Worm (Caenorhabditis elegans) whole organism, dauer: ENCODE data around the gene got-1.2.
"Not testable (repeated sequence)": the region's sequence is repeated elsewhere in the genome, so short reads cannot be mapped to it uniquely, and the experiment has no call there.

ENCODE experiments used
- unc-62 ChIP-seq: sonication (generic microtip); optimal IDR thresholded peaks from 2 replicates; lab custom pipeline; 2017; ENCODE audit warnings: missing biosample characterization, missing genetic modification reagents, missing genetic modification characterization

got-1.2 gene

DNA sequence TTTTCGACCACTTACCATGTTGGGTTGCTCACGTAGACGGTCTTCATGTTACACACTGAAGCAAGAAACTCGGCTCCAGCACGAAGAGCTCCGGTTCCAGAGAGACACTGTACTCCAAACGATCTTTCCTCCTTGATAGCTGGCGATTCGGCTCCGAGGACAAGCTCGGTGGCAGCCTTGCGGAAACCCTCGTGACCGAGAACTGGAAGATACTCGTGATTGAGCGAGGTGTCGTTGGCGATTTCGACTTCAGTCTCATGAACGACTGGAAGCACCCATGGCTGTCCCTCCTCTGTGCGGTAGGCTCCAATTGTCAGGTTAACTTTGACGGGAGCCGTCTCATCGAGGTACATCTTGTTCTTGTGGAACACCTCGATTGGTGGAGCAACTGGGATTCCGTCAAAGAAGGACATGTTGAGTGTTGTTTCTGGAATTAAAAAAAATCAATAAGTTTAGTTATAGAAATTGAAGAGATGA is at the start of gene got-1.2:
Gene got-1.2 (minus strand): TSS at position 427 of the 477 bp plus-strand sequence.
- no peak for TF ChIP-seq unc-62 (GFP tag; lab: Kevin White, UChicago)

DNA sequence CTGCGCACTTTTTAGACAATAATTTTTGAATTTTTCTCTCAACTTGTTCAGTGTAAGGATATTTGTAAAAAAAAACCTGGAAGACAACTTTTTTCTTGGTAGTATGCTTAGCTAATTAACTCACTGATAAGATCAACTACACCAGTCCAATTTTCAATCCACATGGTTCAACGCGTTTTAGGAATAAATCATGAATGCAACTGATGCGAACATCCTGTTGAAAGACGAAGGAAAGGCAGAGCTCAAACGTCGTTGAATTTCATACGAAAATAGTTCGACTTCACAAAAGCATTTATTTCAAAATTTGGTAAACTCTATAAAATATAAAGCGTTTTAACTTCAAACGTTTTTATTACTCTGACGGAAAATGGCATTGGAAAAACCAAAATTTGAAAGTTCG is 47.8 kb upstream of the got-1.2 start, which contains the start of gene dyla-1:
Gene dyla-1 (plus strand): TSS at position 301 of the 400 bp plus-strand sequence.
- TF ChIP-seq unc-62 (GFP tag; lab: Kevin White, UChicago) = no peak

DNA sequence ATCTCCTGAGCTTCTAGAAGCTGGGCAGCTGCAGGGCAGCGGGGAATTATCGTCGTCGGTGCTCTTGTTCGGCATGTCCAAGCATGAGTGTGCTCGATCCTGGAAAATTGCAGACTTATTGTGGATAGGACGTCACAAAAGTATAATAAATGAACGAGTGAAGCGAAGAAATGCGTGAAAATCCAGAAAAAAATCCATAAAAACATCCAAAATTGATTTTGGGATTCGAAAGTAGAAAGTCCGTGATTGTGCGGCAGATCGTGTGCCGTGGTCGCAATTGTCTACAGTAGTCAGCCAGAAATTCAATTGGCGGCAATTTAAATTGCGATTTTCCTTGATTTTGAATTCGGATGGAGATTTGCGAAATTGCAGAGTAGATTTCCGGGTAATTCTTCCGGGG is 43.4 kb upstream of the got-1.2 start, which contains the start of gene F41G4.7:
Gene F41G4.7 (minus strand): TSS at position 101 of the 400 bp plus-strand sequence.
- TF ChIP-seq unc-62 (GFP tag; lab: Kevin White, UChicago) = no peak

DNA sequence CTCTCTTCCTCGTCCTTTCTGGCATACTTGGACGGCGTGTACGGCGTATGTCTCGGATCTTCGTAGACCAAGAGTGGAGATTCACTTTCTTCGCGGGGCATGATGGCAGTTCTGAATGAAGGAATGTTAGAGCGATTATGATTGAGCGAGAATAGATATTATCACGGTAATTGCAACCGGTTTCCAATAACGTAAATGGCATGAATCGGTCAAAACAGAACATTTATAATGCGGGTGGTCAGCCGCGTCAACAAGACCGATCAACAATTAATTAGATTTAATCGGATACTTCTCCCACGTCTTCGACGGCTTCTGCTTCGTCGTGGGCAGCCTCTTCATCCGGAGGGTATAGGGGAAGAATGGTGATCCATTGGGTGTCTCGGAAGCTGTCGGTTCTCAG is 41.8 kb upstream of the got-1.2 start, which contains the start of gene F41G4.13:
Gene F41G4.13 (minus strand): TSS at position 101 of the 400 bp plus-strand sequence.
- not testable (repeated sequence) for TF ChIP-seq unc-62 (GFP tag; lab: Kevin White, UChicago)

DNA sequence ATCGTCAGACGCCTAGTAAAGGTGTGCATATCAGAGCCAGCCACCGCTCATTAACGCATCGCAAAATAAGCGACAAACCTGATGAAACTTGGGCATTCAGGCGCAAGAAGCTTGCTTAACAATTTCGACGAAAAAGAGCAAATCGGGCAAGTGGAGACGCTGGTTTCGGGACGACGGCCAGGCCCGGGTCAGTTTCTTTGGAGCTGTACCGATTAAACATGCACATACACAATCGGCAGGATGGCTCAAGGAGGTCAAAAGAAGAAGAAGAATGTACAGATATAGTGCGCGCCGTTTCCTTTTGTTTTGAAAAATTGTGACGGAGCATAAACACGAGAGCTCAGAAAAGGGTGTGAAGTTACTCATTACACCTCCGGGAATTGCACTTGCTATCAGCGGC is 33.6 kb upstream of the got-1.2 start:
- no peak for TF ChIP-seq unc-62 (GFP tag; lab: Kevin White, UChicago)

DNA sequence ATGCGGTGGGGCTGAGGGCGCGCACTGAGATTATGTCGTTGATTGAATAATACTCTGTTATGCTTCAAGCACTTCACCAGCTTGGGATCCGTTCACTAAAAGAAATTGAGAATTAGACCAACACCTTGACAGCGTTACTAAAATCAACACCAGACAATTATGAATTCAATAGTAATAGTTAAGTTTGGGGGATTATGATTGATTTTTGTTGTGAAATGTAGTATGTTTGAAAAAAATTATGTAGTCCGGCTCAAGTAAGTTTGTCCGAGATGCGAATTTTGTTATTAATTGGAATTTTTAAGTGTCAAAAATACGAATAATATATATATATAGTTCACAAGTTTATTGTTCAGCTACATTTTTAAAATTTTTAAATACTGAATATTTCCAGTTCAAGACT is 32.4 kb upstream of the got-1.2 start, which contains the start of gene sto-5:
Gene sto-5 (minus strand): TSS at position 101 of the 400 bp plus-strand sequence.
- TF ChIP-seq unc-62 (GFP tag; lab: Kevin White, UChicago) = no peak

DNA sequence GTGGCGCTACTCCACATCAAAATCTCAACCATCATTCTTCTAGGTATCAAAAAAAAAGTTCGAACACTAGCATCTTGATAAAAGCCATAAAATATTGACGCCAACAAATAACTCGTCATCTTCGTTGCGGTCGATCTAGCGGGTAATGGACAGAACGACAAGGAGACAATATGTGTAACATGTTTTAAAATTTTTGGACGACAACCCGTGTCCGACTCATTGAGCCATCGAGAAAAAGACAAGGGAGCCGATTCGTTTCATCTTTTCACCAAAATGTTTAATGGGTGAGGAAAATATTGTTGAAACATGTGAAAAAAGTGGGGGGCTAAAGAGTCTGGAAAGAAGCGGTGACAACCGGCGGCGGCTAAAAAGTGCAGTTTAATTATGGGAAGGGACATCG is 28.6 kb upstream of the got-1.2 start:
- no peak for TF ChIP-seq unc-62 (GFP tag; lab: Kevin White, UChicago)

DNA sequence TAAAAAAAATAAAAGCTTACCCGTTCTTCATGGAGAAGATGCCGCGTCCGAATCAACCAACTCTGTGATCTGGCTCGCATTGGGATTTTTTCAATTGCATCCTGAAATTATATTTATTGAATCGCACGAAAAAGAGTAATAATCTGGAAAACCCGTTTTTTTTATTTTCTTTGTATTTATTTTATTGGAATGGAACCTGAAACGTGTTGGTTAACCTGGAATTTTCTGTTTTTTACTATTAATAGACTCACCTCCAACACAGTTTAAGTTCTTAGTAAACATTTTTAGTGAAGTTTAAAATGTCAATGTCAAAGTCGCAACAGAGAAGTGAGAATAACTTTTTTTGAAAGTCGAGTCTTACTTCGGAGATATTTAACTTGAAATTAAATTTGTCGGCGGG is 25.3 kb upstream of the got-1.2 start:
- no peak for TF ChIP-seq unc-62 (GFP tag; lab: Kevin White, UChicago)

DNA sequence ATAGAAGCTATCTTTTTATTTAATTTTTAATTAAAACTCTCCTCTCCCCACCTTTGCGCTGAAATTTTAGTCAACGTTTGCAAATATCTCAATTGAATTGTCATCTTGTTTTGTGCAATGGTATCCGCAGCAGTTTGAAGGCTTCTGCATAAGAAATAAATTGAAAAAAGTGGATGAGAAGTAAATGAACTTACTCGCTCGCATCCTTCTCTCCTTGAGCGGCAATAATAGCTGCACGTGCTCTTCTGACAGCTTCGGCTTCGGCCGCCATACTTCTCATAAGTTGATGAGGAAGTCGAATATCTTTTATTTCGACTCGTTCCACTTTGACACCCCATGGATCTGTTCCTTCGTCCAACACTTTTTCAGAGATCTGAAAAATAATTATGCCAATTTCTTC is 23.9 kb upstream of the got-1.2 start:
- no peak for TF ChIP-seq unc-62 (GFP tag; lab: Kevin White, UChicago)

DNA sequence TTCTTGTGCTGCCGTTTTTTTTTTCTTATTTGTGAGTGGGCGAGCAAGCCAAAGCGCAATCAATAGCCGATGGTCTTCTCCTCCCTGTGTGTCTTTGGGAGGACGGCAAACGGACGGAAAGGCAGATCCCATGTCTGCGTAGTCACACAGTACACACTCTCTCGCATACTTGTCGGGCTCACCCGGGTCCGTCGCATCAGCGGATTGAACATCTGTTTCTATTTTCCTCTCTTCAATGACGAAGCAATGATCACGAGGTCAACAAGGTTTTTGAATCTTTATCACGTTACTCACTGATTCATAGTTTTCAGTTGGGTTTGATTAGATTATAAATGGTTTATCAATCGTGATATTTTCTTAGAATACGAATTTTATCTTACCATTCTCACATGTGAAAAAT is 22.6 kb upstream of the got-1.2 start:
- no peak for TF ChIP-seq unc-62 (GFP tag; lab: Kevin White, UChicago)

DNA sequence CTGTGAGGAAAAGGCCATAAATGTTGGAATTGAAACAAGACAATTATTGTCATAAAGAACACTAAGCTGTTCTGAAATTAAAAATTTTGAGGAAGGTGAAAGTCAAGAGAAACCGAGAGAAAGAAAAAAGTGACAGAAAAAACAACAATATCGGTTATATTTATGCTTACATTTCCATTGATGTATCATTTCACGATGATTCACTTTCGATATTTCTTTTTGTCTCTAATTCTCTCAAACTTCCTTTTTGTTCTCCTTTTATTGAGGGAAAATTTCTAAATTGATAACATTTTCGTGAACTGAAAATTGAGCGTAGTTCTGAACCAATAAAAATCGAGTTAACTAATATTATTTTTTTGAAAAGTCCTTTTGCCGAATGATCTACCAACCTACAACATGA is 22.0 kb upstream of the got-1.2 start:
- no peak for TF ChIP-seq unc-62 (GFP tag; lab: Kevin White, UChicago)

DNA sequence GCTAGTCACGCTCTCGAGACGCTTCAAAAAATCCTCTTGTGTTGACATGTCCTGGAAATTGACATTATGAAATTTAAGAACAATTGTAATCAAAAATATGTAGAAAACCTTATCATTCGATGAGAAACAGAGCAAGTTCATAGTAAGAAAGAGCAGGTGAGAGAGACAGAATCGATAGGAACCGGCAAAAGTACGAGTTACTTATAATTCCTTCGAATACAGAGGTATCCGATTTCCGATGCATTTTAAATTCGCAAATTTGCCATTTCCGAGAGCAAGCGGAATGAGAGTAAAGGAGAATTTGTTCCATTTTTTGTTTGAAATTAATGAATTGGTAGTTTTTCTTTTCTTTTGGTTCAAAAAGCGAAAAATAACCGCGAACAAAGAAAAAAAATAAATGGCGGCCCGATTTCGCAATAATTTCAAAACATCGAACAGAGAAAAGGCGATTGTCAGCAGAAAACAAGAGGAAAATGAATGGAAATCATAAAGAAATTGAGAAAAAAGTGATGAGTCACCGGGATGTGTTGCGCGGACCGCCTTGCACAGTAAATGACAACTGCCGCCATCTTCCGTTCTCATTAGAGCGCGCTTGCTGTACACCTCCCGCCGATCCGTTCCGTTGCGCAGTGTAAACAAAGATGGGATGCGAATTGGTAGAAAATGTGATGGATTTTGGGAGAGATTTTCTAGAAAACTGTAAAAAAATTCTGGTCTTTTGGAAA is 20.8 kb upstream of the got-1.2 start, which contains the start of gene cas-1:
Gene cas-1 (minus strand): TSS at position 51 of the 725 bp plus-strand sequence.
- TF ChIP-seq unc-62 (GFP tag; lab: Kevin White, UChicago) = no peak

DNA sequence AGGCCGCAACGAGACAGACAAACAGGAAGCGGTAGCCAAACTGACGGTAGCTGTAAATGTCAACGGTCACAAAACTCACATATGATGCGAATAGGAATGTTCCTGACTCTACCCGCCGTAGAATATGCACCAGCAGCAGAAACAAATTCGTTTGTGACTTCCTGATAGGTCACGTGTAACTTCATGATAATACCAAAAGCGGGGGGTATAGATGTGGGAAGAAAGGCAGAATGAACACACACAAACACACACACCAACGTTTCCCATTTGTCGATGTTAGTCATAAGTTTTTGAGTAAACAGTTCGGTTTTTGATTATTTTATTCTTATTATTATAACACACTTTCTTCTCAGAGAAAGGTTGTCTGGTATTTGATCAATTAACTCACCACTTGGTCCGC is 20.2 kb upstream of the got-1.2 start:
- no peak for TF ChIP-seq unc-62 (GFP tag; lab: Kevin White, UChicago)

DNA sequence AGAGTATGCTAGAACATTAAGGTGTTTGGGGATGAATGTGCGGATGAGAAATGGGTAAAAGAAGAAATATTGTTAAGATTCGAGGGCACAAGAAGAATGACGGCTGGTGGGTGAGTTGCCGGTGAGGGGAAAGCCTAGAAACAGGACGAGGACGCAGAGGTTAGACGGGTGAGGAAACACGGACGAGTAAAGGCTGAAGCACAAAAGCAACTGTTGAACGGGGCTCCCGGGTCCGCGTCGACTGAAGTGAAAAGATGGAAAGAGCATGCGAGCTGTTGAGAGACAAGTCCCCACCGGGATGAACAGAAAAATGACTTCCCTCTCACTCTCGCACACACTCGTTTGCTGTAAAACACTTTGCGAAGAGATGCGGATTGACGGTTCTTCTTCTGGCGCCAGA is 19.0 kb upstream of the got-1.2 start:
- TF ChIP-seq unc-62 (GFP tag; lab: Kevin White, UChicago) = no peak

DNA sequence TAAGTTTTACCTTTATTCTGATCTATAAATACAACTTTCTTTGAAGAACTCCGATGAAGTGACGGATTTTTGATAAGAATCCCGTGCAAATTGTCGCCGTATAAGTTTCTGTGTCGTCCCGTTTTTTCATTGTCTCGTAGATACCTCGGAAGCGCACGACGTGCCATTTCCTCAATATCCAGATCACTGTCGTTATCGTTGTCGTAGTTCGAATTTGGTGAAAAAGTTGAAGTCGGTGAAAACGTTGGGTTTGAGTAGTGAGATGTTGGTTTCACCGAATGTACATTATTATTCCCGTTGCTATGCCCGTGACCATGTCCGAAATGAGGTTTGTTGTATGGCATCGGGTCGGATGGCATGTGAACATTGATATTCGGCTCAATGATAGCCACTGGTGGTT is 16.8 kb upstream of the got-1.2 start:
- no peak for TF ChIP-seq unc-62 (GFP tag; lab: Kevin White, UChicago)

DNA sequence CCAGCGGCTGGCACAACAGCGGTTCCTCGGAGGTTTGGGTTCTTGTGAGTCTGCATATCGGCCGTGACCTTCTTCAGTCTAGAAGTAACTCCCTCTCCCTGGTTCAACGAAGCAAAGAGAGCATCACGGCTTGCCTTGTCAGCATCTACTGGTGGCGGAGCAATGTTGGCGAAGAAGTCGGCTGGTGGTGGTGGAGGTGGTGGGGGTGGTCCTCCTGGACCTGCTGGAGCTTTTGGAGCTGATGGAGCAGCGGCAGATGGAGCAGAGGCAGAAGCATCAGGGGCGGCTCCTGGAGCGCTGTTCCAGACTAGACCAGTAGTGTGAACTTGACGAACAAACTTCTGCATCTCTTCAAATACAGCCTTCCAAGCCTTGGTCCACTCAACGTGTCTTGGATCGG is 15.6 kb upstream of the got-1.2 start:
- TF ChIP-seq unc-62 (GFP tag; lab: Kevin White, UChicago) = no peak

DNA sequence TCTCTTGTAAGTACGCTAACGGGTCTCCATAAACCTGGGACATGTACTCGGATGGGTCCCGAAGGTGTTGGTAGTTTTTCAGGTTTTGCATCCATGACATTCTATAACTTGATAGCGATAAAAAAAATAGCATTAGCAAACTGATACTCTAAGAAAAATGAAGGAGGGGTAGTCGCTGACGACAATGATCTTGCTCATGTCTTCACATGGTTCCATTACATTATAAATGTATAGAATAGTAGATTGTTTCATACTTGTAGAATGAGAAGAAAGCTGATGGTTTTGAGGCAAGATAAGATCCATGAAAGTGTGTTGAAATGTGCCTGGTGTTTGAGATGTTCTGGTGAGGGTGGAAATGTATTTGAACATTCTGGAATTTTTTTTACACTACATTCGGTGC is 14.1 kb upstream of the got-1.2 start, which contains the start of gene mec-4:
Gene mec-4 (minus strand): TSS at position 101 of the 400 bp plus-strand sequence.
- TF ChIP-seq unc-62 (GFP tag; lab: Kevin White, UChicago) = no peak
